Worm (Caenorhabditis elegans) whole organism, L3 larva: Measurements from ENCODE around the gene gpx-5.

Source experiments
- R02D3.7 ChIP-seq: fragments of 150-350 bp; optimal IDR thresholded peaks from 2 replicates; lab custom pipeline; 2014; ENCODE audit warnings: missing biosample characterization, missing genetic modification characterization
- ZK546.5 ChIP-seq: sonication (generic microtip); optimal IDR thresholded peaks from 2 replicates; lab custom pipeline; 2017; ENCODE audit warnings: missing biosample characterization, missing genetic modification characterization
- ama-1 ChIP-seq: fragments of 150-350 bp; optimal IDR thresholded peaks from 2 replicates; lab custom pipeline; 2018
- ceh-16 ChIP-seq: sonication (generic microtip); optimal IDR thresholded peaks from 2 replicates; lab custom pipeline; 2017; ENCODE audit warnings: missing biosample characterization, missing genetic modification characterization
- ceh-28 ChIP-seq: fragments of 150-350 bp; optimal IDR thresholded peaks from 2 replicates; lab custom pipeline; 2014; ENCODE audit warnings: missing biosample characterization, missing genetic modification reagents, missing genetic modification characterization
- ceh-82 ChIP-seq: fragments of 150-350 bp; optimal IDR thresholded peaks from 2 replicates; lab custom pipeline; 2014; ENCODE audit warnings: missing biosample characterization, missing genetic modification characterization
- ceh-9 ChIP-seq: sonication (generic microtip); optimal IDR thresholded peaks from 2 replicates; lab custom pipeline; 2018; ENCODE audit warnings: missing biosample characterization, missing genetic modification characterization
- daf-12 ChIP-seq: fragments of 150-350 bp; optimal IDR thresholded peaks from 2 replicates; lab custom pipeline; 2014; ENCODE audit warnings: missing biosample characterization, missing genetic modification reagents, missing genetic modification characterization
- egl-27 ChIP-seq: sonication (generic microtip); optimal IDR thresholded peaks from 4 replicates; lab custom pipeline; 2017; ENCODE audit warnings: missing biosample characterization, missing genetic modification reagents, missing genetic modification characterization
- egl-5 ChIP-seq: fragments of 150-350 bp; optimal IDR thresholded peaks from 2 replicates; lab custom pipeline; 2017; ENCODE audit warnings: missing biosample characterization, missing genetic modification reagents, missing genetic modification characterization, inconsistent platforms
- elt-1 ChIP-seq: fragments of 150-350 bp; optimal IDR thresholded peaks from 2 replicates; lab custom pipeline; 2014; ENCODE audit warnings: missing biosample characterization, missing genetic modification characterization
- elt-2 ChIP-seq: sonication (generic microtip); optimal IDR thresholded peaks from 2 replicates; lab custom pipeline; 2016; ENCODE audit warnings: missing genetic modification reagents, mild to moderate bottlenecking, missing genetic modification characterization, missing compliant biosample characterization
- elt-3 ChIP-seq, 3 experiments: fragments of 150-350 bp in 1 of 3; sonication (generic microtip) in 2 of 3; optimal IDR thresholded peaks; 2 replicates in 2 of 3; 4 replicates in 1 of 3; lab custom pipeline; 2014 to 2017; ENCODE audit warnings: missing biosample characterization in 3 of 3, missing genetic modification characterization in 3 of 3
- eor-1 ChIP-seq, 2 experiments: fragments of 150-350 bp; optimal IDR thresholded peaks; 2 replicates each; lab custom pipeline; 2014 to 2018; ENCODE audit warnings: missing biosample characterization in 2 of 2, missing genetic modification characterization in 2 of 2
- fkh-2 ChIP-seq: fragments of 150-350 bp; optimal IDR thresholded peaks from 2 replicates; lab custom pipeline; 2014; ENCODE audit warnings: missing biosample characterization, missing genetic modification reagents, missing genetic modification characterization
- fos-1 ChIP-seq: fragments of 150-350 bp; optimal IDR thresholded peaks from 2 replicates; lab custom pipeline; 2014; ENCODE audit warnings: missing biosample characterization, missing genetic modification characterization
- hmg-11 ChIP-seq: sonication (generic microtip); optimal IDR thresholded peaks from 2 replicates; lab custom pipeline; 2016; ENCODE audit warnings: missing genetic modification characterization, missing compliant biosample characterization
- jun-1 ChIP-seq: fragments of 150-350 bp; optimal IDR thresholded peaks from 2 replicates; lab custom pipeline; 2014; ENCODE audit warnings: missing biosample characterization, missing genetic modification reagents, missing genetic modification characterization
- lin-15B ChIP-seq: fragments of 150-350 bp; optimal IDR thresholded peaks from 2 replicates; lab custom pipeline; 2014; ENCODE audit warnings: missing biosample characterization, missing genetic modification characterization
- lin-39 ChIP-seq: fragments of 150-350 bp; optimal IDR thresholded peaks from 2 replicates; lab custom pipeline; 2018; ENCODE audit warnings: missing biosample characterization, missing genetic modification reagents, missing genetic modification characterization
- lsy-12 ChIP-seq: sonication (generic microtip); optimal IDR thresholded peaks from 2 replicates; lab custom pipeline; 2016; ENCODE audit warnings: mild to moderate bottlenecking, missing genetic modification characterization, missing compliant biosample characterization
- mdl-1 ChIP-seq: fragments of 150-350 bp; optimal IDR thresholded peaks from 2 replicates; lab custom pipeline; 2014; ENCODE audit warnings: missing biosample characterization, missing genetic modification characterization
- mml-1 ChIP-seq: fragments of 150-350 bp; sonication (generic microtip); optimal IDR thresholded peaks from 3 replicates; lab custom pipeline; 2014; ENCODE audit warnings: missing biosample characterization, missing genetic modification characterization
- nfya-1 ChIP-seq: sonication (generic microtip); optimal IDR thresholded peaks from 2 replicates; lab custom pipeline; 2017; ENCODE audit warnings: missing genetic modification characterization, mild to moderate bottlenecking, missing compliant biosample characterization, antibody characterized with exemption, moderate library complexity; ENCODE audit not compliant: insufficient read depth
- nhr-12 ChIP-seq: fragments of 150-350 bp; optimal IDR thresholded peaks from 2 replicates; lab custom pipeline; 2014; ENCODE audit warnings: missing biosample characterization, missing genetic modification characterization
- nhr-23 ChIP-seq: fragments of 150-350 bp; optimal IDR thresholded peaks from 2 replicates; lab custom pipeline; 2014; ENCODE audit warnings: missing biosample characterization, missing genetic modification reagents, missing genetic modification characterization
- nhr-237 ChIP-seq: fragments of 150-350 bp; optimal IDR thresholded peaks from 2 replicates; lab custom pipeline; 2014; ENCODE audit warnings: missing biosample characterization, missing genetic modification characterization
- nhr-25 ChIP-seq: sonication (generic microtip); optimal IDR thresholded peaks from 2 replicates; lab custom pipeline; 2017; ENCODE audit warnings: missing biosample characterization, missing genetic modification characterization
- nhr-43 ChIP-seq: sonication (generic microtip); optimal IDR thresholded peaks from 2 replicates; lab custom pipeline; 2016; ENCODE audit warnings: mild to moderate bottlenecking, missing genetic modification characterization, missing compliant biosample characterization; ENCODE audit not compliant: poor library complexity, severe bottlenecking
- nhr-67 ChIP-seq: fragments of 150-350 bp; optimal IDR thresholded peaks from 2 replicates; lab custom pipeline; 2014; ENCODE audit warnings: missing biosample characterization, missing genetic modification characterization
- nhr-76 ChIP-seq: fragments of 150-350 bp; sonication (generic microtip); optimal IDR thresholded peaks from 5 replicates; lab custom pipeline; 2014; ENCODE audit warnings: missing biosample characterization, missing genetic modification characterization
- nhr-77 ChIP-seq: fragments of 150-350 bp; optimal IDR thresholded peaks from 2 replicates; lab custom pipeline; 2014; ENCODE audit warnings: missing biosample characterization, missing genetic modification characterization
- pha-4 ChIP-seq: fragments of 150-350 bp; optimal IDR thresholded peaks from 2 replicates; lab custom pipeline; 2014; ENCODE audit warnings: missing biosample characterization, missing genetic modification reagents, missing genetic modification characterization
- pqm-1 ChIP-seq: fragments of 150-350 bp; optimal IDR thresholded peaks from 2 replicates; lab custom pipeline; 2017; ENCODE audit warnings: missing biosample characterization, missing genetic modification characterization, inconsistent platforms
- sea-2 ChIP-seq: fragments of 150-350 bp; sonication (generic microtip); optimal IDR thresholded peaks from 4 replicates; lab custom pipeline; 2014; ENCODE audit warnings: missing biosample characterization, missing genetic modification reagents, missing genetic modification characterization
- skn-1 ChIP-seq: fragments of 150-350 bp; optimal IDR thresholded peaks from 2 replicates; lab custom pipeline; 2014; ENCODE audit warnings: missing biosample characterization, missing genetic modification characterization
- snpc-4 ChIP-seq: fragments of 150-350 bp; optimal IDR thresholded peaks from 2 replicates; lab custom pipeline; 2014; ENCODE audit warnings: missing biosample characterization, missing genetic modification characterization
- tbx-2 ChIP-seq: sonication (generic microtip); optimal IDR thresholded peaks from 2 replicates; lab custom pipeline; 2016; ENCODE audit warnings: mild to moderate bottlenecking, missing genetic modification characterization, missing compliant biosample characterization
- unc-39 ChIP-seq: sonication (generic microtip); optimal IDR thresholded peaks from 4 replicates; lab custom pipeline; 2017; ENCODE audit warnings: missing biosample characterization, missing genetic modification characterization
- unc-62 ChIP-seq: fragments of 150-350 bp; sonication (generic microtip); optimal IDR thresholded peaks from 4 replicates; lab custom pipeline; 2014; ENCODE audit warnings: missing biosample characterization, missing genetic modification reagents, missing genetic modification characterization
- zag-1 ChIP-seq: fragments of 150-350 bp; optimal IDR thresholded peaks from 2 replicates; lab custom pipeline; 2014; ENCODE audit warnings: missing biosample characterization, missing genetic modification characterization
- ztf-11 ChIP-seq: fragments of 150-350 bp; optimal IDR thresholded peaks from 2 replicates; lab custom pipeline; 2014; ENCODE audit warnings: missing biosample characterization, missing genetic modification characterization
- ztf-4 ChIP-seq: fragments of 150-350 bp; optimal IDR thresholded peaks from 2 replicates; lab custom pipeline; 2014; ENCODE audit warnings: missing biosample characterization, missing genetic modification characterization

The gpx-5 gene

DNA sequence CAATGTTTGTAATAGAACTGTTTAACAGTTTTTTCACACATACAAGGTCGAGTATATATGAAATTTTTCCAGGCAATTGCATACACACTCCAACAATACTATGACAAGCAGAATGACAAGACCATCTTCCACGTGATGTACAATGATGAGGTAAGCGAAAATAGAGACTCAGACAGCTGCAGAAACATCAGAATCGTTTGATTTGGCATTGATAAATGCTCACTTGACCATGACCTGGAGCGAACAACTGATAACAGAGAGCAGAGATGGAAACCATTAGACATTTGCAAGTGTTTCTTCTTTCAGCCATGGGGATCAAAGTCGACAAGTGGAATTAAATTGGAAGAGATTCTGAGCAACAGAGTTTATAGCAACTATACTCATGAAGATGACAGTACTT, 44.0 kb upstream of the gpx-5 start:
- TF ChIP-seq pha-4 (tag; lab: Kevin White, UChicago) (peak; percentile 36), jun-1 (tag; lab: Kevin White, UChicago) (peak; percentile 67), snpc-4 (tag; lab: Kevin White, UChicago) (no peak), lsy-12 (tag; lab: Kevin White, UChicago) (no peak), pqm-1 (tag; lab: Kevin White, UChicago) (peak; percentile 96), nhr-25 (tag; lab: Kevin White, UChicago) (no peak), elt-2 (tag; lab: Kevin White, UChicago) (peak; percentile 96), ceh-16 (no peak), mdl-1 (peak; percentile 20)

DNA sequence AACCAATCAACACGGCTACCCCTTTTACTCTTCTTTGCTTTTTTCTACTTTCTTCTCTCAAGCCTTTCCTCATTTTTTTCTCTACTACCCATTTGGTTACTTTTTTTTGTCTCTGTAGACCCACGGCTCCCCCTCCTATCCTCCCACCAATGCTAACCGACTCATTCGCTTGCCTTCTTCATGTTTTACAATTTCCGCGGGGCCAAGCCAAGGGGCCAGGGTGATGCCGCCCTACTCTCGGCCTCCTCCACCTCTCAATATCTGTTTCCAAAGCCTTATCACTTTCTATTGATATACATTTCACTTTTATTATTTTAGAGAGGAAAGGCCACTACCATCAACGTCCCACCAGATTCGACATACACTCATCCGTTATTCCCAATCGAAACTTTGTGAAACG, 41.1 kb upstream of the gpx-5 start, which contains the start of gene F49E2.5:
Gene F49E2.5, plus strand, starts transcription at position 301 of the 400 bp plus-strand sequence.
- TF ChIP-seq lin-39 (no peak), ama-1 (no peak), mml-1 (tag; lab: Kevin White, UChicago) (no peak), ztf-11 (no peak), sea-2 (GFP tag; lab: Kevin White, UChicago) (no peak), ztf-4 (no peak), lsy-12 (tag; lab: Kevin White, UChicago) (no peak), pha-4 (tag; lab: Kevin White, UChicago) (no peak), snpc-4 (tag; lab: Kevin White, UChicago) (no peak), ceh-9 (tag; lab: Kevin White, UChicago) (no peak), nhr-237 (tag; lab: Kevin White, UChicago) (no peak)

DNA sequence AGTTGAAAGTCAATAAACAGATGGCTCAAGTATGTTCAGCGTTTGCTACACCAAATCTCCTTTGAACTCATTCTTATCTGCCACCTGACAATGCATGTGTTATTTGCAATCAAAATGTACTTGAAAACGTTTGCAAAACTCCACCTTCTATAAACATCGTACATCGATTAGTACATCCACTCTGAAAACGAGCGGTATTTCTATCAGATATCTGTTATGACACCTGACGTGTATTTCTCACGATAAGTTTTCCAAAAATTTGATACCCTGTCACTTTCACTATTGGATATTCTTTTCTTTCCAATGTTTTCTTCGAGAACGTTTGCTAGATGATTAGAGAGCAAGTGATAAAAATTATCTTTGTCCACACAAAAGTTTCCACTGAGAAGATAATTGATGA, 40.1 kb upstream of the gpx-5 start:
- TF ChIP-seq pha-4 (tag; lab: Kevin White, UChicago), result peak; percentile 82
- TF ChIP-seq elt-1 (tag; lab: Kevin White, UChicago), result no peak
- no peak for TF ChIP-seq lin-15B (tag; lab: Kevin White, UChicago)
- TF ChIP-seq daf-12 (tag; lab: Kevin White, UChicago), result no peak
- TF ChIP-seq fkh-2 (tag; lab: Kevin White, UChicago), result no peak
- no peak for TF ChIP-seq ceh-82
- peak; percentile 12 for TF ChIP-seq nfya-1 (tag; lab: Kevin White, UChicago)

DNA sequence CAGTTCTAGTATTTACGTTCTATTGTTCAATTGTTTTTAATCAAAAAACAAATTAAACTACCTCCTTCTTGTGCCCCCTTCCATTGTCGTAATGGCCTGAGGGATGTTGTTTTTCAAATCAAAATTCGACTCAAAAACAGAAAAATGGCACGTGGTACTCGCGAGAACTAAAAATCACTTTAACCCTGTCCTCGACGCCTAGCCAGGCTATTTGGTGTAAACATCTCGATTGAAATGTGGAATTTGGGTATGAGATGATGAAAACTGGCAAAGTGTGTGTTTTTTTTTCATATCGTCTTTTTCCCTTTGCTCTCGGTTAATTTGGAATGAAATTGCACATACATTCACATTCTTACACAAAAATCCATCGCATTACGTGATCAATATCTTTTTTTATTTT, 37.8 kb upstream of the gpx-5 start:
- TF ChIP-seq nhr-237 (tag; lab: Kevin White, UChicago) (no peak), elt-3 (tag; optimal IDR thresholded peaks at IDR 0.05; lab: Kevin White, UChicago) (no peak), egl-5 (tag; lab: Kevin White, UChicago) (peak; percentile 48), ceh-82 (no peak), ceh-16 (no peak), mdl-1 (no peak), jun-1 (tag; lab: Kevin White, UChicago) (no peak), sea-2 (GFP tag; lab: Kevin White, UChicago) (no peak)

DNA sequence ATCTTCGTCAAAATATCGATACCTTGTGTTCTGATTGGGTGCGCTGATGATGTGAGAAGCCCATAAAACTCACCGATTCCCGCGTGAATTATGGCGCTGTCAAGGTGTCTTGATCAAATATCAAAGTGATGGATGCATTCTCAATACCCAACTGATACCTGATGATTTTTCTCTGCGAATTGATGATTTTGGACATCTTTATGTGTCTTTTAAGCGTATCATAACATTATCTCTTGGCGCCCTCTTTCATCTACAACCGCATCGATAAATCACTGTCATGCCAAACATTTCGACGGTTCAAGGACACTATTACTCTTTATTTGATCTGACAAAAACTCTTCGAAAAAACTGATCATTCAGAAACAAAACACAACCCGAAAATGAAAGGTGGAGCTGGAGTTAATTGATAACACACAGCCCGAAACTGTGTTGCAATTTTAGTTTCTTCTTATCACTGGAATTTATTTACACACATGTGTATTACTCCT, 37.2 kb upstream of the gpx-5 start:
- TF ChIP-seq nhr-76 (tag; lab: Kevin White, UChicago) (no peak), ztf-4 (no peak), pha-4 (tag; lab: Kevin White, UChicago) (peak; percentile 48), ceh-9 (tag; lab: Kevin White, UChicago) (no peak), egl-5 (tag; lab: Kevin White, UChicago) (no peak), lin-39 (peak; percentile 8), tbx-2 (tag; lab: Kevin White, UChicago) (no peak), mdl-1 (no peak), daf-12 (tag; lab: Kevin White, UChicago) (no peak), eor-1 (tag; optimal IDR thresholded peaks at IDR 0.05; lab: Kevin White, UChicago) (no peak), sea-2 (GFP tag; lab: Kevin White, UChicago) (no peak), snpc-4 (tag; lab: Kevin White, UChicago) (no peak), hmg-11 (no peak), zag-1 (tag; lab: Kevin White, UChicago) (no peak), nhr-12 (tag; lab: Kevin White, UChicago) (no peak), unc-39 (no peak), elt-3 (tag; optimal IDR thresholded peaks at IDR 0.05; lab: Kevin White, UChicago) (peak; percentile 18 to 71 (median 58)), ZK546.5 (tag; lab: Kevin White, UChicago) (no peak), nhr-23 (tag; lab: Kevin White, UChicago) (peak; percentile 80), unc-62 (GFP tag; lab: Kevin White, UChicago) (peak; percentile 97), fos-1 (no peak), egl-27 (no peak), skn-1 (peak; percentile 13), nhr-43 (peak; percentile 82), nhr-77 (tag; lab: Kevin White, UChicago) (no peak), nhr-67 (tag; lab: Kevin White, UChicago) (no peak), lin-15B (tag; lab: Kevin White, UChicago) (no peak), ceh-28 (tag; lab: Kevin White, UChicago) (peak; percentile 38), mml-1 (tag; lab: Kevin White, UChicago) (no peak), R02D3.7 (peak; percentile 15), fkh-2 (tag; lab: Kevin White, UChicago) (no peak), jun-1 (tag; lab: Kevin White, UChicago) (no peak), ceh-16 (no peak)
